Fruit fly (Drosophila melanogaster) whole organism, prepupa: ENCODE measurements around the gene Abcd3.
A peak's percentile ranks its signal among the peaks of the same experiment; 100 is the strongest.

ENCODE experiments used
- Blimp-1 ChIP-seq: fragments of 200-800 bp; sonication (Bioruptor generic); optimal IDR thresholded peaks from 3 replicates; lab custom pipeline; 2017; ENCODE audit warnings: missing biosample characterization, missing genetic modification characterization, mild to moderate bottlenecking, moderate library complexity, missing genetic modification reagents
- CG10669 ChIP-seq: fragments of 200-800 bp; sonication (Bioruptor generic); optimal IDR thresholded peaks from 3 replicates; lab custom pipeline; 2018; ENCODE audit warnings: missing biosample characterization, mild to moderate bottlenecking, missing genetic modification characterization, moderate library complexity
- CG11294 ChIP-seq: fragments of 200-800 bp; sonication (Bioruptor generic); IDR thresholded peaks from 2 replicates; pipeline ENCODE4 v1.3.6; 2022; ENCODE audit warnings: missing biosample characterization, missing genetic modification characterization
- CG11762 ChIP-seq: fragments of 200-800 bp; sonication (Bioruptor generic); optimal IDR thresholded peaks from 3 replicates; lab custom pipeline; 2016; ENCODE audit warnings: missing biosample characterization, missing genetic modification characterization; ENCODE audit not compliant: insufficient read depth
- CG1621 ChIP-seq: fragments of 200-800 bp; sonication (Bioruptor generic); optimal IDR thresholded peaks from 3 replicates; lab custom pipeline; 2018; ENCODE audit warnings: missing biosample characterization, mild to moderate bottlenecking, missing genetic modification characterization
- CG31627 ChIP-seq: fragments of 200-800 bp; sonication (Bioruptor generic); optimal IDR thresholded peaks from 3 replicates; lab custom pipeline; 2016; ENCODE audit warnings: missing biosample characterization, missing genetic modification characterization
- CG32006 ChIP-seq: fragments of 200-800 bp; sonication (Bioruptor generic); optimal IDR thresholded peaks from 3 replicates; lab custom pipeline; 2017; ENCODE audit warnings: missing biosample characterization, mild to moderate bottlenecking, missing genetic modification characterization
- CG34406 ChIP-seq: fragments of 200-800 bp; sonication (Bioruptor generic); optimal IDR thresholded peaks from 3 replicates; lab custom pipeline; 2016; ENCODE audit warnings: missing biosample characterization, missing genetic modification characterization
- CG3919 ChIP-seq: fragments of 200-800 bp; sonication (Bioruptor generic); optimal IDR thresholded peaks from 3 replicates; lab custom pipeline; 2016; ENCODE audit warnings: missing biosample characterization, missing genetic modification characterization
- CG4318 ChIP-seq: fragments of 200-800 bp; sonication (Bioruptor generic); optimal IDR thresholded peaks from 3 replicates; lab custom pipeline; 2017; ENCODE audit warnings: missing biosample characterization, mild to moderate bottlenecking, missing genetic modification characterization
- CG6163 ChIP-seq: fragments of 200-800 bp; sonication (Bioruptor generic); IDR thresholded peaks from 3 replicates; pipeline ENCODE4 v1.3.6; 2022; ENCODE audit warnings: missing biosample characterization, missing genetic modification characterization
- CG6276 ChIP-seq: fragments of 200-800 bp; sonication (Bioruptor generic); optimal IDR thresholded peaks from 2 replicates; lab custom pipeline; 2017; ENCODE audit warnings: missing biosample characterization, mild to moderate bottlenecking, missing genetic modification characterization
- CG6792 ChIP-seq: fragments of 200-800 bp; sonication (Bioruptor generic); optimal IDR thresholded peaks from 3 replicates; lab custom pipeline; 2016; ENCODE audit warnings: missing biosample characterization, missing genetic modification characterization
- CG6808 ChIP-seq: fragments of 200-800 bp; sonication (Bioruptor generic); optimal IDR thresholded peaks from 3 replicates; lab custom pipeline; 2017; ENCODE audit warnings: missing biosample characterization, missing genetic modification characterization, mild to moderate bottlenecking, moderate library complexity, missing genetic modification reagents
- CG6854 ChIP-seq: fragments of 200-800 bp; sonication (Bioruptor generic); optimal IDR thresholded peaks from 2 replicates; lab custom pipeline; 2017; ENCODE audit warnings: missing biosample characterization, mild to moderate bottlenecking, missing genetic modification characterization
- CG8319 ChIP-seq: fragments of 200-800 bp; sonication (Bioruptor generic); optimal IDR thresholded peaks from 3 replicates; lab custom pipeline; 2016; ENCODE audit warnings: missing biosample characterization, missing genetic modification characterization
- CG8632 ChIP-seq: fragments of 200-800 bp; sonication (Bioruptor generic); optimal IDR thresholded peaks from 3 replicates; lab custom pipeline; 2016; ENCODE audit warnings: missing biosample characterization, missing genetic modification characterization
- CG9139 ChIP-seq: fragments of 200-800 bp; sonication (Bioruptor generic); optimal IDR thresholded peaks from 3 replicates; lab custom pipeline; 2017; ENCODE audit warnings: missing biosample characterization, mild to moderate bottlenecking, missing genetic modification characterization
- Eip78C ChIP-seq: fragments of 200-800 bp; sonication (Bioruptor generic); peaks from one replicate; lab custom pipeline; 2016; ENCODE audit warnings: missing biosample characterization, missing genetic modification characterization
- Ets96B ChIP-seq: fragments of 200-800 bp; optimal IDR thresholded peaks from 2 replicates; lab custom pipeline; 2019; ENCODE audit warnings: missing biosample characterization, mild to moderate bottlenecking, missing genetic modification characterization, moderate library complexity
- Hr38 ChIP-seq: sonication (Bioruptor generic); optimal IDR thresholded peaks from 2 replicates; lab custom pipeline; 2016; ENCODE audit warnings: missing biosample characterization, missing genetic modification characterization
- Hr39 ChIP-seq: fragments of 200-800 bp; sonication (Bioruptor generic); optimal IDR thresholded peaks from 2 replicates; lab custom pipeline; 2016; ENCODE audit warnings: missing biosample characterization, missing genetic modification characterization
- Hr4 ChIP-seq: fragments of 200-800 bp; sonication (Bioruptor generic); optimal IDR thresholded peaks from 3 replicates; lab custom pipeline; 2016; ENCODE audit warnings: missing biosample characterization, missing genetic modification characterization
- Lpt ChIP-seq: fragments of 200-800 bp; sonication (Bioruptor generic); optimal IDR thresholded peaks from 3 replicates; lab custom pipeline; 2016; ENCODE audit warnings: missing biosample characterization, missing genetic modification characterization
- Met ChIP-seq: fragments of 200-800 bp; sonication (Bioruptor generic); optimal IDR thresholded peaks from 3 replicates; lab custom pipeline; 2016; ENCODE audit warnings: missing biosample characterization, missing genetic modification characterization
- Smox ChIP-seq: fragments of 200-800 bp; sonication (Bioruptor generic); optimal IDR thresholded peaks from 3 replicates; lab custom pipeline; 2016; ENCODE audit warnings: missing biosample characterization, missing genetic modification characterization
- Sox102F ChIP-seq: fragments of 200-800 bp; sonication (Bioruptor generic); optimal IDR thresholded peaks from 2 replicates; lab custom pipeline; 2016; ENCODE audit warnings: missing biosample characterization, mild to moderate bottlenecking, missing genetic modification characterization
- Sox14 ChIP-seq: fragments of 200-800 bp; sonication (Bioruptor generic); optimal IDR thresholded peaks from 3 replicates; lab custom pipeline; 2016; ENCODE audit warnings: missing biosample characterization, missing genetic modification characterization
- achi ChIP-seq: fragments of 200-800 bp; sonication (Bioruptor generic); optimal IDR thresholded peaks from 3 replicates; lab custom pipeline; 2016; ENCODE audit warnings: missing biosample characterization, missing genetic modification characterization
- cyc ChIP-seq: fragments of 200-800 bp; sonication (Bioruptor generic); optimal IDR thresholded peaks from 3 replicates; lab custom pipeline; 2016; ENCODE audit warnings: missing biosample characterization, missing genetic modification characterization
- dac ChIP-seq: fragments of 200-800 bp; sonication (Bioruptor generic); optimal IDR thresholded peaks from 2 replicates; lab custom pipeline; 2017; ENCODE audit warnings: missing biosample characterization, mild to moderate bottlenecking, missing genetic modification characterization
- dsx ChIP-seq: fragments of 200-800 bp; optimal IDR thresholded peaks from 3 replicates; lab custom pipeline; 2019; ENCODE audit warnings: missing biosample characterization, mild to moderate bottlenecking, missing genetic modification characterization, moderate library complexity; ENCODE audit not compliant: poor library complexity, severe bottlenecking
- eg ChIP-seq: fragments of 200-800 bp; sonication (Bioruptor generic); IDR thresholded peaks from 3 replicates; pipeline ENCODE4 v1.3.6; 2022; ENCODE audit warnings: missing biosample characterization, missing genetic modification characterization
- esn ChIP-seq: fragments of 200-800 bp; sonication (Bioruptor generic); optimal IDR thresholded peaks from 2 replicates; lab custom pipeline; 2016; ENCODE audit warnings: missing biosample characterization, mild to moderate bottlenecking, missing genetic modification characterization, moderate library complexity
- net ChIP-seq: fragments of 200-800 bp; sonication (Bioruptor generic); optimal IDR thresholded peaks from 3 replicates; lab custom pipeline; 2016; ENCODE audit warnings: missing biosample characterization, missing genetic modification characterization
- salr ChIP-seq, 2 experiments: fragments of 200-800 bp; sonication (Bioruptor generic); optimal IDR thresholded peaks; 3 replicates each; lab custom pipeline; 2016 to 2018; ENCODE audit warnings: missing biosample characterization in 2 of 2, missing genetic modification characterization in 2 of 2, mild to moderate bottlenecking in 1 of 2
- spab ChIP-seq: fragments of 200-800 bp; sonication (Bioruptor generic); optimal IDR thresholded peaks from 2 replicates; lab custom pipeline; 2017; ENCODE audit warnings: missing biosample characterization, mild to moderate bottlenecking, missing genetic modification characterization, missing genetic modification reagents
- ss ChIP-seq, 2 experiments: fragments of 200-800 bp; sonication (Bioruptor generic); optimal IDR thresholded peaks; 2 replicates in 1 of 2; 3 replicates in 1 of 2; lab custom pipeline; 2017 to 2018; ENCODE audit warnings: mild to moderate bottlenecking in 2 of 2, missing biosample characterization in 2 of 2, missing genetic modification characterization in 2 of 2, moderate library complexity in 1 of 2
- svp ChIP-seq: fragments of 200-800 bp; sonication (Bioruptor generic); peaks from one replicate; lab custom pipeline; 2016; ENCODE audit warnings: missing biosample characterization, missing genetic modification characterization
- topi ChIP-seq: fragments of 200-800 bp; sonication (Bioruptor generic); optimal IDR thresholded peaks from 3 replicates; lab custom pipeline; 2016; ENCODE audit warnings: missing biosample characterization, missing genetic modification characterization
- vri ChIP-seq: fragments of 200-800 bp; sonication (Bioruptor generic); optimal IDR thresholded peaks from 3 replicates; lab custom pipeline; 2016; ENCODE audit warnings: missing biosample characterization, mild to moderate bottlenecking, missing genetic modification characterization

The Abcd3 gene

DNA sequence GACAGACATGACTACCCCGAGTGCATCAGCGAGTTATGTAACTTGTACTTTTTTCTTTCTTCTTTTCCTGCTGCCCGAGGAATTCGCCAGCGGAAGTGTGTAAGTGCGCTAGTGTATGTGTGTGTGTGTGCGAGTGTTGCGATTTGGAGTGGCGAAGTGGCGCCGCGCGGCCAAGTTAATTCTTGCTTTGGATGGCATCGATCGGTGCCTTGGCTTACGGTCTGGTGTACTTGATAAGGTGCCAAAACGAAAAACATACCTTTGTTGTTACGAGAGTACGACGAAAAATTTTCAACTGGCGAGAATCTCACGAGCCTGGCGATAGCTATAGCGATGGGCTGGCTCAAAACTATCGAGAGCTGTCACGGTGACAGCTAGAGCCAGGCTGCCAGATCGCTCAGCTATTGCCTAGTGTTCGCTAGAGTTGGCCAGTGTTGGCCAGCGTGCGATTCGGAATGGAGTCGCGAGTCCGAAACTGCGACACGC, 6.5 kb upstream of the Abcd3 start, which contains the start of the genes CG18809, COX6B, CG33932 and Rpp20 (continued):
- TF ChIP-seq dsx (GFP tag; lab: Kevin White, UChicago) = no peak
- peak; percentile 43 for TF ChIP-seq CG6854 (GFP tag; lab: Kevin White, UChicago)
- peak; percentile 5 for TF ChIP-seq CG6792 (GFP tag; lab: Kevin White, UChicago)
- TF ChIP-seq CG10669 (GFP tag; lab: Kevin White, UChicago) = no peak
- TF ChIP-seq spab (GFP tag; lab: Kevin White, UChicago) = no peak
- TF ChIP-seq Hr4 (GFP tag; lab: Kevin White, UChicago) = no peak
- peak in 1 of 2 experiments; percentile 30 for TF ChIP-seq ss (GFP tag; optimal IDR thresholded peaks at IDR 0.05; lab: Kevin White, UChicago)

DNA sequence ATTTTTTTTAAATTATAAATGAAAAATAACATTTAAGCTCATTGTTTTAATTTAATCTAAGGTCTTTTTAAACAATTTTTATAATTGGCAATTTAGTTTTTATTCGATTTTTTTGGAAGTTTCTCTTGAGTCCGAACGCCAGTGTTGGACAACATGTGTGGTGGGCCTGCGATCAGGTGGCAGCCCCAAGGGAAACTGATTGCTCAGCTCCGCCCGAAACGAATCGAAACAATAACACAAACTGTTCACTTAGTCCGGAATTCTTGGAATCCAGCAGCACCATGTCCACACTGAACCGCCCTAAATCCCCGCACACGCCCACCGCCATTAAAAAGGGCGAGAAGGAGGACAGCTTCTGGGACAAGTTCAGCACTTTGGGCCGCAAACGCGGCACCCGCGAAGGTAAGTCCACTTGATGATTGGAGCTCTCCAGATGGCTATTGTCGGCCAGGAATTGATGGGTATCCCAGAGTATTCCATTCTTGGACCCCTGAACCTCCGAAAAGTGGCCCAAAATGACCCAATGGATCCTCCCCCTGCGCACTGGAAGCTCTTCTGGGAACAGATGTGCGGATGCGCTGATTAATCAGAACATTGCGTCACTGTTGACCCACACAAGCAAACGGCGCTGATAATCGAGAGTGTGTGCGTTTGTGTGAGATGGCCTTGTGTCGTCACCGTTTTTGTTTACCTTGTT, 4.5 kb upstream of the Abcd3 start, which contains the start of gene parvin:
TSS of gene parvin (plus strand) at position 134 of the 697 bp plus-strand sequence.
- TF ChIP-seq eg (GFP tag; lab: Robert Waterston, UW) (no peak), CG32006 (GFP tag; lab: Kevin White, UChicago) (no peak), dsx (GFP tag; lab: Kevin White, UChicago) (no peak), CG1621 (tag; lab: Kevin White, UChicago) (no peak), achi (GFP tag; lab: Kevin White, UChicago) (peak; percentile 76), Ets96B (no peak), CG8319 (GFP tag; lab: Kevin White, UChicago) (no peak), vri (GFP tag; lab: Kevin White, UChicago) (peak; percentile 66), Eip78C (GFP tag; lab: Kevin White, UChicago) (peak; percentile 56)

DNA sequence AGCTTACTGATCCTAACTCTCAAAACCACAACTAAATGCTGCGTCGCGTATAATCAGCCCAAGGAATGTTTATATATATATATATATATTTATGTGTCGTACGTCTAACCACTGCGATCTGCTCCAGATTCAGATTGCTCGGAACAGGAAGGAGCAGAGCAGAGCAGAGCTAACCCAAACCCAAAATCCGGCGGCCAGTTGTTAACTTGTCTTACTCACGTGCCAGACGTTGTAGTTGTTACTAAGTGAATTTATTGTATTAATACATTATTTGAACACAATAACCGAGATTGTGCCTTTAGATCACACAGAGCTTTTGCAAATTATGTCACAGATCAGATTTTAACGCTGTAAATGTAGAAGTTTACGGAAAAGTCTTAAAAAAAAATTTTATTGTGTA, 2.6 kb upstream of the Abcd3 start, which contains the start of gene Alr:
TSS of gene Alr (plus strand) at position 301 of the 400 bp plus-strand sequence.
- TF ChIP-seq CG3919 (GFP tag; lab: Kevin White, UChicago) (no peak), ss (GFP tag; optimal IDR thresholded peaks at IDR 0.05; lab: Kevin White, UChicago) (no peak), CG10669 (GFP tag; lab: Kevin White, UChicago) (no peak), vri (GFP tag; lab: Kevin White, UChicago) (no peak), eg (GFP tag; lab: Robert Waterston, UW) (no peak), CG8319 (GFP tag; lab: Kevin White, UChicago) (no peak), dac (GFP tag; lab: Kevin White, UChicago) (no peak), CG6808 (GFP tag; lab: Kevin White, UChicago) (no peak), net (no peak), CG11294 (GFP tag; lab: Robert Waterston, UW) (no peak), cyc (GFP tag; lab: Kevin White, UChicago) (no peak), svp (GFP tag; lab: Kevin White, UChicago) (no peak), CG34406 (no peak)

- TF ChIP-seq Eip78C (GFP tag; lab: Kevin White, UChicago) (peak; percentile 7), CG6163 (GFP tag; lab: Robert Waterston, UW) (no peak), CG6276 (GFP tag; lab: Kevin White, UChicago) (no peak), Smox (no peak), dac (GFP tag; lab: Kevin White, UChicago) (no peak), Met (GFP tag; lab: Kevin White, UChicago) (no peak), Sox14 (GFP tag; lab: Kevin White, UChicago) (peak; percentile 3), cyc (GFP tag; lab: Kevin White, UChicago) (no peak), Lpt (GFP tag; lab: Kevin White, UChicago) (no peak), Sox102F (GFP tag; lab: Kevin White, UChicago) (no peak), topi (GFP tag; lab: Kevin White, UChicago) (no peak), Hr4 (GFP tag; lab: Kevin White, UChicago) (no peak), CG31627 (peak; percentile 24), dsx (GFP tag; lab: Kevin White, UChicago) (no peak), svp (GFP tag; lab: Kevin White, UChicago) (peak; percentile 36), CG8632 (GFP tag; lab: Kevin White, UChicago) (no peak), CG4318 (no peak), Ets96B (no peak), CG11762 (GFP tag; lab: Kevin White, UChicago) (no peak), esn (GFP tag; lab: Kevin White, UChicago) (peak; percentile 2), CG32006 (GFP tag; lab: Kevin White, UChicago) (no peak), CG9139 (GFP tag; lab: Kevin White, UChicago) (no peak), salr (GFP tag; optimal IDR thresholded peaks at IDR 0.05; lab: Kevin White, UChicago) (no peak), vri (GFP tag; lab: Kevin White, UChicago) (no peak), Hr39 (GFP tag; lab: Kevin White, UChicago) (no peak), Blimp-1 (GFP tag; lab: Kevin White, UChicago) (no peak), Hr38 (no peak)
These were observed 2.0 kb upstream of the Abcd3 start for dm6 chrX:19748565-19748964.
